Worm (Caenorhabditis elegans) whole organism, midembryonic: ENCODE results near the gene mdf-1.

Experiments
- T22C8.4 ChIP-seq: fragments of 200-800 bp; sonication (Bioruptor generic); IDR thresholded peaks from 2 replicates; pipeline ENCODE4 v1.3.6; 2022; ENCODE audit warnings: missing genetic modification characterization, missing compliant biosample characterization
- cog-1 ChIP-seq: sonication (generic microtip); optimal IDR thresholded peaks from 2 replicates; lab custom pipeline; 2016; ENCODE audit warnings: missing genetic modification characterization, missing compliant biosample characterization
- flt-1 ChIP-seq: fragments of 200-800 bp; sonication (Bioruptor generic); IDR thresholded peaks from 2 replicates; pipeline ENCODE4 v1.3.6; 2022; ENCODE audit warnings: missing genetic modification characterization, missing compliant biosample characterization
- klf-2 ChIP-seq: fragments of 200-800 bp; sonication (Bioruptor generic); conservative IDR thresholded peaks from 2 replicates; pipeline ENCODE4 v1.3.6; 2022; ENCODE audit warnings: missing genetic modification reagents, missing genetic modification characterization, missing compliant biosample characterization
- med-1 ChIP-seq: sonication (generic microtip); optimal IDR thresholded peaks from 2 replicates; lab custom pipeline; 2017; ENCODE audit warnings: missing genetic modification characterization, mild to moderate bottlenecking, missing compliant biosample characterization, antibody characterized with exemption, missing genetic modification reagents; ENCODE audit not compliant: insufficient read depth
- ref-1 ChIP-seq: fragments of 200-800 bp; sonication (Bioruptor generic); conservative IDR thresholded peaks from 2 replicates; pipeline ENCODE4 v1.3.6; 2022; ENCODE audit warnings: missing genetic modification reagents, missing genetic modification characterization, missing compliant biosample characterization
- tab-1 ChIP-seq: fragments of 200-800 bp; sonication (Bioruptor generic); IDR thresholded peaks from 2 replicates; pipeline ENCODE4 v1.3.6; 2022; ENCODE audit warnings: missing genetic modification characterization, missing compliant biosample characterization
- ztf-23 ChIP-seq: fragments of 200-800 bp; sonication (Bioruptor generic); IDR thresholded peaks from 2 replicates; pipeline ENCODE4 v1.3.6; 2022; ENCODE audit warnings: missing genetic modification reagents, missing genetic modification characterization, missing compliant biosample characterization
- ztf-29 ChIP-seq: fragments of 200-800 bp; sonication (Bioruptor generic); IDR thresholded peaks from 2 replicates; pipeline ENCODE4 v1.3.6; 2022; ENCODE audit warnings: missing genetic modification reagents, missing genetic modification characterization, missing compliant biosample characterization

DNA sequence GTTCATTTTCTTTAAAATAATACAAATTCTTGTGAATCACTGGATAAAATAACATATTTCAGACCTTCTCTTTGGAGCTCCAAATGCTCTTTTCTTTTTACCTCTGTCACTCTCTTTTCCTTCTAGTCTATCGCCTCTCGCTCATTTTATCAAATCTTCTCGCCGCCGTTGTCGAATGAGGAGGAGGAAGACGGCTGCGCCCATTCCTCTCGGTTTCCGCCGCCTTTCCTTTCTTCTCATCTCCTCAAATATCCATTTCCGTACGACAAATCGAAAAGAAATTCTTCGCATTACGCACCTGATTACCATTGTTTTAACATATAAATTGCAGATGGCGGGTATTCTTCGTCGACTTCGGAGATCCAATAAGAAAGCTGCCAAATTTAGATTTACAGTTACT, 6.3 kb upstream of the mdf-1 start, which contains the start of gene ehbp-1:
- TF ChIP-seq klf-2 (no peak), ref-1 (no peak), med-1 (no peak), ztf-29 (no peak), ztf-23 (GFP tag; lab: Robert Waterston, UW) (no peak), cog-1 (tag; lab: Kevin White, UChicago) (no peak), flt-1 (no peak), tab-1 (GFP tag; lab: Robert Waterston, UW) (no peak), T22C8.4 (no peak)
